Worm (Caenorhabditis elegans) whole organism, L1 larva: Measurements from ENCODE around the gene irld-63.

ENCODE experiments used
- fkh-10 ChIP-seq: sonication (generic microtip); optimal IDR thresholded peaks from 2 replicates; lab custom pipeline; 2017; ENCODE audit warnings: missing biosample characterization, missing genetic modification reagents, missing genetic modification characterization
- mep-1 ChIP-seq: fragments of 150-350 bp; optimal IDR thresholded peaks from 2 replicates; lab custom pipeline; 2014; ENCODE audit warnings: missing biosample characterization, missing genetic modification characterization
- nhr-84 ChIP-seq: sonication (generic microtip); optimal IDR thresholded peaks from 2 replicates; lab custom pipeline; 2017; ENCODE audit warnings: missing biosample characterization, missing genetic modification characterization
- pax-3 ChIP-seq: fragments of 200-800 bp; sonication (Bioruptor generic); optimal IDR thresholded peaks from 2 replicates; lab custom pipeline; 2018; ENCODE audit warnings: mild to moderate bottlenecking, missing genetic modification characterization, moderate library complexity, missing compliant biosample characterization
- snpc-4 ChIP-seq: fragments of 150-350 bp; optimal IDR thresholded peaks from 2 replicates; lab custom pipeline; 2014; ENCODE audit warnings: missing biosample characterization, missing genetic modification characterization
- sup-37 ChIP-seq: fragments of 200-800 bp; sonication (Bioruptor generic); optimal IDR thresholded peaks from 2 replicates; lab custom pipeline; 2018; ENCODE audit warnings: mild to moderate bottlenecking, missing genetic modification characterization, missing compliant biosample characterization
- ztf-11 ChIP-seq, 2 experiments: sonication (generic microtip); optimal IDR thresholded peaks; 2 replicates each; lab custom pipeline; 2016 to 2017; ENCODE audit warnings: missing genetic modification characterization in 2 of 2, missing biosample characterization in 1 of 2, missing compliant biosample characterization in 1 of 2

ce11 chrII:2952629-2953028 lies 22.1 kb downstream of the irld-63 start, which contains the start of gene irld-51:
- TF ChIP-seq mep-1 (tag; lab: Kevin White, UChicago) (no peak), nhr-84 (no peak), ztf-11 (tag; optimal IDR thresholded peaks at IDR 0.05; lab: Kevin White, UChicago) (no peak), pax-3 (no peak), sup-37 (GFP tag; lab: Kevin White, UChicago) (no peak), snpc-4 (tag; lab: Kevin White, UChicago) (no peak), fkh-10 (GFP tag; lab: Kevin White, UChicago) (no peak)
